Fruit fly (Drosophila melanogaster) whole organism, pupa: ENCODE results near the gene Orct.

ENCODE experiments used
- CG12605 ChIP-seq: fragments of 200-800 bp; sonication (Bioruptor generic); IDR thresholded peaks from 2 replicates; pipeline ENCODE4 v1.3.6; 2022; ENCODE audit warnings: missing biosample characterization, missing genetic modification characterization
- CG14655 ChIP-seq: fragments of 200-800 bp; sonication (Bioruptor generic); optimal IDR thresholded peaks from 3 replicates; lab custom pipeline; 2017; ENCODE audit warnings: mild to moderate bottlenecking, missing biosample characterization, missing genetic modification reagents, missing genetic modification characterization
- CG8159 ChIP-seq: fragments of 200-800 bp; sonication (Bioruptor generic); optimal IDR thresholded peaks from 3 replicates; lab custom pipeline; 2018; ENCODE audit warnings: missing biosample characterization, mild to moderate bottlenecking, missing genetic modification characterization, moderate library complexity
- CG9948 ChIP-seq: fragments of 200-800 bp; sonication (Bioruptor generic); optimal IDR thresholded peaks from 2 replicates; lab custom pipeline; 2018; ENCODE audit warnings: missing biosample characterization, mild to moderate bottlenecking, missing genetic modification characterization, moderate library complexity
- EcR ChIP-seq: fragments of 200-800 bp; sonication (Bioruptor generic); optimal IDR thresholded peaks from 3 replicates; lab custom pipeline; 2019; ENCODE audit warnings: missing biosample characterization, missing genetic modification characterization, mild to moderate bottlenecking, moderate library complexity, missing genetic modification reagents
- Pif1A ChIP-seq: fragments of 200-800 bp; sonication (Bioruptor generic); optimal IDR thresholded peaks from 3 replicates; lab custom pipeline; 2016; ENCODE audit warnings: missing biosample characterization, missing genetic modification characterization
- gl ChIP-seq: fragments of 200-800 bp; sonication (Bioruptor generic); optimal IDR thresholded peaks from 2 replicates; lab custom pipeline; 2018; ENCODE audit warnings: missing biosample characterization, mild to moderate bottlenecking, missing genetic modification characterization
- rn ChIP-seq: fragments of 200-800 bp; sonication (Bioruptor generic); IDR thresholded peaks from 2 replicates; pipeline ENCODE4 v1.3.6; 2022; ENCODE audit warnings: missing biosample characterization, missing genetic modification characterization

- TF ChIP-seq CG9948 (tag; lab: Kevin White, UChicago), result no peak
- TF ChIP-seq CG12605 (GFP tag; lab: Robert Waterston, UW), result no peak
- TF ChIP-seq gl (tag; lab: Kevin White, UChicago), result no peak
- no peak for TF ChIP-seq CG8159 (tag; lab: Kevin White, UChicago)
- peak; percentile 80 for TF ChIP-seq EcR
- no peak for TF ChIP-seq rn
- TF ChIP-seq Pif1A, result no peak
- no peak for TF ChIP-seq CG14655 (GFP tag; lab: Kevin White, UChicago)
These were observed 6.0 kb upstream of the Orct start for dm6 chr3R:24270034-24270433.
